Fruit fly (Drosophila melanogaster) Kc167 (cell line): ENCODE data around the gene CAH7.
A peak's percentile ranks its signal among the peaks of the same experiment; 100 is the strongest.

ENCODE experiments used
- Myc ChIP-seq: fragments of >200 bp; optimal IDR thresholded peaks from 2 replicates; lab custom pipeline; 2017; ENCODE audit warnings: missing external identifiers
- Sin3A ChIP-seq: fragments of >200 bp; optimal IDR thresholded peaks from 2 replicates; lab custom pipeline; 2018; ENCODE audit warnings: missing external identifiers
- h ChIP-seq: fragments of >200 bp; optimal IDR thresholded peaks from 3 replicates; lab custom pipeline; 2018; ENCODE audit warnings: missing external identifiers
- insv ChIP-seq: fragments of >200 bp; optimal IDR thresholded peaks from 3 replicates; lab custom pipeline; 2018; ENCODE audit warnings: missing external identifiers
- psq ChIP-seq: fragments of >200 bp; optimal IDR thresholded peaks from 2 replicates; lab custom pipeline; 2017; ENCODE audit warnings: missing external identifiers
- ttk ChIP-seq: sonication (Bioruptor generic); optimal IDR thresholded peaks from 2 replicates; lab custom pipeline; 2017; ENCODE audit warnings: missing external identifiers

CAH7 gene

dm6 chr3R:10091513-10091912 lies 20.5 kb upstream of the CAH7 start:
- TF ChIP-seq ttk (lab: Kevin White, UChicago) (no peak), psq (no peak), h (lab: Kevin White, UChicago) (no peak), Sin3A (lab: Kevin White, UChicago) (no peak), insv (lab: Kevin White, UChicago) (no peak), Myc (lab: Kevin White, UChicago) (no peak)

dm6 chr3R:10093252-10094030 lies 18.6 kb upstream of the CAH7 start:
- TF ChIP-seq h (lab: Kevin White, UChicago), result no peak

dm6 chr3R:10095052-10095451 lies 17.0 kb upstream of the CAH7 start:
- TF ChIP-seq Sin3A (lab: Kevin White, UChicago), result no peak

dm6 chr3R:10095765-10096164 lies 16.3 kb upstream of the CAH7 start:
- TF ChIP-seq Myc (lab: Kevin White, UChicago), result no peak
- no peak for TF ChIP-seq h (lab: Kevin White, UChicago)
- TF ChIP-seq psq, result no peak
- no peak for TF ChIP-seq insv (lab: Kevin White, UChicago)
- no peak for TF ChIP-seq ttk (lab: Kevin White, UChicago)
- no peak for TF ChIP-seq Sin3A (lab: Kevin White, UChicago)

- TF ChIP-seq h (lab: Kevin White, UChicago), result no peak
- no peak for TF ChIP-seq insv (lab: Kevin White, UChicago)
- no peak for TF ChIP-seq psq
- no peak for TF ChIP-seq ttk (lab: Kevin White, UChicago)
- TF ChIP-seq Myc (lab: Kevin White, UChicago), result no peak
Observed at dm6 chr3R:10097531-10098295, 14.3 kb upstream of the CAH7 start.

- no peak for TF ChIP-seq ttk (lab: Kevin White, UChicago)
- no peak for TF ChIP-seq h (lab: Kevin White, UChicago)
- no peak for TF ChIP-seq insv (lab: Kevin White, UChicago)
- TF ChIP-seq Myc (lab: Kevin White, UChicago), result no peak
- no peak for TF ChIP-seq Sin3A (lab: Kevin White, UChicago)
- no peak for TF ChIP-seq psq
Observed at dm6 chr3R:10098296-10098675, 13.8 kb upstream of the CAH7 start.

dm6 chr3R:10099401-10099848 lies 12.6 kb upstream of the CAH7 start:
- no peak for TF ChIP-seq insv (lab: Kevin White, UChicago)
- TF ChIP-seq ttk (lab: Kevin White, UChicago), result no peak
- TF ChIP-seq Sin3A (lab: Kevin White, UChicago), result no peak
- TF ChIP-seq h (lab: Kevin White, UChicago), result no peak
- no peak for TF ChIP-seq psq
- no peak for TF ChIP-seq Myc (lab: Kevin White, UChicago)

- no peak for TF ChIP-seq ttk (lab: Kevin White, UChicago)
- no peak for TF ChIP-seq insv (lab: Kevin White, UChicago)
- TF ChIP-seq Myc (lab: Kevin White, UChicago), result no peak
- TF ChIP-seq Sin3A (lab: Kevin White, UChicago), result no peak
- TF ChIP-seq h (lab: Kevin White, UChicago), result no peak
- TF ChIP-seq psq, result no peak
Observed at dm6 chr3R:10100498-10101196, 11.4 kb upstream of the CAH7 start.

- TF ChIP-seq h (lab: Kevin White, UChicago), result no peak
- no peak for TF ChIP-seq insv (lab: Kevin White, UChicago)
- TF ChIP-seq psq, result no peak
- TF ChIP-seq Sin3A (lab: Kevin White, UChicago), result no peak
- TF ChIP-seq Myc (lab: Kevin White, UChicago), result no peak
- no peak for TF ChIP-seq ttk (lab: Kevin White, UChicago)
Observed at dm6 chr3R:10106796-10107195, 5.2 kb upstream of the CAH7 start.

dm6 chr3R:10108289-10108928 lies 3.6 kb upstream of the CAH7 start:
- TF ChIP-seq h (lab: Kevin White, UChicago) (no peak), insv (lab: Kevin White, UChicago) (no peak), psq (no peak), Sin3A (lab: Kevin White, UChicago) (no peak), ttk (lab: Kevin White, UChicago) (no peak)

- no peak for TF ChIP-seq Sin3A (lab: Kevin White, UChicago)
- no peak for TF ChIP-seq psq
- TF ChIP-seq h (lab: Kevin White, UChicago), result no peak
- TF ChIP-seq ttk (lab: Kevin White, UChicago), result no peak
- TF ChIP-seq insv (lab: Kevin White, UChicago), result peak; percentile 79
Observed at dm6 chr3R:10109212-10109880, 2.7 kb upstream of the CAH7 start.
